Fruit fly (Drosophila melanogaster): Measurements from ENCODE around the gene CG11927.

Gene CG11927

DNA sequence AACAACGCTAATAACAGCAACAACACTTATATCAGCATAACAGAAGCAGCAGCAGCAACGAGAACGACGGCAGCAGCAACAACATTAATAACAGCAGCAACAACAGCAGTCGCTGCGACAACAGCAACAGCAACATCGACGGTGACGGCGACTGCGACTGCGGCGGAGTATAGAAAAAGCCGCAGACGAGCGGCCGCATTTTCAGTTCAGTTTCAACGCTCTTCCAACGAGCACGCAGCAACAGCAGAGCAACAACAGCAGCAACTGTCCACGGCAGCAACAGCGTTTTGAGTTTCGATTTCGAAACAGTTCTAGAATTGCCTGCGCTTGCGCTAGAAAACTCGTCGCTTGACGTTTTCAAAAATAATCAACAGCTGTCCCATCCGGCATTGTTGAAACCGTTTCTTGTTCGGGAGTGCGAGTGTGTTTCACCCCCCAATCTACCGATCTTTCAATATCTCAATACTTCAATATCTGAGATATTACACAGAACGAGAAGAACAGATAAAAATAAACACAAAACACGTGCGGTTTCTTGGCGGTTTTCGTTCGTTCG lies 44.4 kb downstream of the CG11927 start, which contains the start of gene CG3036 (continued):
- 0 out of 2 replicates have a peak, but pooled peaks have one; percentile 52 for TF ChIP-seq ato (GFP tag; IDR thresholded peaks at IDR 0.05; ENCODE audit: partially characterized antibody)
- peak; percentile 23 for TF ChIP-seq CG3838 (GFP tag; optimal IDR thresholded peaks at IDR 0.05)
- no peak for TF ChIP-seq CG18011 (GFP tag; optimal IDR thresholded peaks at IDR 0.05)
- TF ChIP-seq CG9817 (tag; optimal IDR thresholded peaks at IDR 0.05): no peak
- peak; percentile 10; the same call in 1 of the 2 replicates for TF ChIP-seq seq (GFP tag; IDR thresholded peaks at IDR 0.05)
- no peak for TF ChIP-seq CG2889 (GFP tag; IDR thresholded peaks at IDR 0.05)
- TF ChIP-seq Dek (tag; optimal IDR thresholded peaks at IDR 0.05): no peak
- peak; percentile 56 for TF ChIP-seq abd-A (tag; optimal IDR thresholded peaks at IDR 0.05)
- TF ChIP-seq ftz-f1 (GFP tag; optimal IDR thresholded peaks at IDR 0.05): no peak
- TF ChIP-seq CG11247 (GFP tag; IDR thresholded peaks at IDR 0.05): no peak
- TF ChIP-seq CG10321 (GFP tag; IDR thresholded peaks at IDR 0.05): no peak
- no peak for TF ChIP-seq Doc2 (GFP tag; IDR thresholded peaks at IDR 0.05)
- TF ChIP-seq tna (GFP tag; IDR thresholded peaks at IDR 0.05; ENCODE audit: partially characterized antibody): peak; percentile 69
- no peak for TF ChIP-seq CG11723 (GFP tag; optimal IDR thresholded peaks at IDR 0.05)
- TF ChIP-seq tup (GFP tag; optimal IDR thresholded peaks at IDR 0.05): no peak
- peak in 1 of 3 experiments; percentile 81 for TF ChIP-seq Stat92E (GFP tag; optimal IDR thresholded peaks at IDR 0.05)
- TF ChIP-seq pfk (GFP tag; optimal IDR thresholded peaks at IDR 0.05): no peak
- TF ChIP-seq Pdp1 (GFP tag; optimal IDR thresholded peaks at IDR 0.05): peak in 1 of 2 experiments; percentile 73
- no peak for TF ChIP-seq fu2 (GFP tag; optimal IDR thresholded peaks at IDR 0.05)
- TF ChIP-seq TFAM (GFP tag; optimal IDR thresholded peaks at IDR 0.05): no peak
- no peak for TF ChIP-seq Fer2 (tag; optimal IDR thresholded peaks at IDR 0.05)
- peak; percentile 42 for TF ChIP-seq kni (GFP tag; optimal IDR thresholded peaks at IDR 0.05)
- peak; percentile 5 for TF ChIP-seq CG4424 (GFP tag; optimal IDR thresholded peaks at IDR 0.05)
- TF ChIP-seq lbe (GFP tag; optimal IDR thresholded peaks at IDR 0.05): no peak
- no peak for TF ChIP-seq Ssrp (tag; optimal IDR thresholded peaks at IDR 0.05)
- peak; percentile 42 for TF ChIP-seq grau (tag; optimal IDR thresholded peaks at IDR 0.05)
- TF ChIP-seq Lhr (GFP tag; optimal IDR thresholded peaks at IDR 0.05): no peak
- TF ChIP-seq mam (GFP tag; optimal IDR thresholded peaks at IDR 0.05): no peak
- peak; percentile 67 for TF ChIP-seq BtbVII (GFP tag; optimal IDR thresholded peaks at IDR 0.05)
- no peak for TF ChIP-seq CG1529 (GFP tag; optimal IDR thresholded peaks at IDR 0.05)
- TF ChIP-seq ken (GFP tag; IDR thresholded peaks at IDR 0.05): no peak
- no peak for TF ChIP-seq CG8478 (optimal IDR thresholded peaks at IDR 0.05)
- no peak for TF ChIP-seq CG1832 (GFP tag; optimal IDR thresholded peaks at IDR 0.05)
- TF ChIP-seq zen2 (GFP tag; IDR thresholded peaks at IDR 0.05; ENCODE audit: partially characterized antibody): no peak; the same call in 2 of the 3 replicates
- peak; percentile 51 for TF ChIP-seq CrebB (tag; optimal IDR thresholded peaks at IDR 0.05)
- peak; percentile 13 for TF ChIP-seq CG15269 (tag; optimal IDR thresholded peaks at IDR 0.05)
- TF ChIP-seq CG8281 (tag; optimal IDR thresholded peaks at IDR 0.05): peak; percentile 100
- TF ChIP-seq kay (GFP tag; optimal IDR thresholded peaks at IDR 0.05): no peak
- TF ChIP-seq gcm2 (GFP tag; optimal IDR thresholded peaks at IDR 0.05): no peak
- TF ChIP-seq chm (GFP tag; IDR thresholded peaks at IDR 0.05): peak; percentile 85
- TF ChIP-seq CG34422 (GFP tag; IDR thresholded peaks at IDR 0.05): peak; percentile 56; the same call in 1 of the 3 replicates
- TF ChIP-seq CG13287 (GFP tag; IDR thresholded peaks at IDR 0.05; ENCODE audit: partially characterized antibody): peak; percentile 66; the same call in 1 of the 2 replicates
- no peak for TF ChIP-seq Ets65A (GFP tag)
- TF ChIP-seq cato (GFP tag; optimal IDR thresholded peaks at IDR 0.05; ENCODE audit: borderline replicate concordance): no peak
- TF ChIP-seq pan (optimal IDR thresholded peaks at IDR 0.05): no peak
- peak in 1 of 2 experiments; percentile 44 for TF ChIP-seq pan (GFP tag; optimal IDR thresholded peaks at IDR 0.05 in 1 of 2, IDR thresholded peaks at IDR 0.05 in 1 of 2)
- peak; percentile 6 for TF ChIP-seq Myb (GFP tag; optimal IDR thresholded peaks at IDR 0.05)
- TF ChIP-seq repo (GFP tag; optimal IDR thresholded peaks at IDR 0.05): peak; percentile 27
- TF ChIP-seq pb (GFP tag; optimal IDR thresholded peaks at IDR 0.05): peak; percentile 50
- TF ChIP-seq tx (GFP tag; optimal IDR thresholded peaks at IDR 0.05): no peak
